Fruit fly (Drosophila melanogaster) ovary, adult (tissue): ENCODE data around the gene CG10041.

Experiments
- CG17801 ChIP-seq: fragments of 200-800 bp; optimal IDR thresholded peaks from 2 replicates; lab custom pipeline; 2019; ENCODE audit warnings: missing biosample characterization, mild to moderate bottlenecking, missing genetic modification characterization, moderate library complexity; ENCODE audit not compliant: partially characterized antibody

The CG10041 gene

dm6 chr3R:12352003-12352402, at the start of gene CG10041:
TSS of gene CG10041 (minus strand) at chr3R:12352103.
- no peak for TF ChIP-seq CG17801 (GFP tag; lab: Kevin White, UChicago)

- no peak for TF ChIP-seq CG17801 (GFP tag; lab: Kevin White, UChicago)
Observed at dm6 chr3R:12398620-12399247, 46.8 kb upstream of the CG10041 start, which contains the start of gene Cyp9f3. TSS of gene Cyp9f3 (minus strand) at chr3R:12398929.

DNA sequence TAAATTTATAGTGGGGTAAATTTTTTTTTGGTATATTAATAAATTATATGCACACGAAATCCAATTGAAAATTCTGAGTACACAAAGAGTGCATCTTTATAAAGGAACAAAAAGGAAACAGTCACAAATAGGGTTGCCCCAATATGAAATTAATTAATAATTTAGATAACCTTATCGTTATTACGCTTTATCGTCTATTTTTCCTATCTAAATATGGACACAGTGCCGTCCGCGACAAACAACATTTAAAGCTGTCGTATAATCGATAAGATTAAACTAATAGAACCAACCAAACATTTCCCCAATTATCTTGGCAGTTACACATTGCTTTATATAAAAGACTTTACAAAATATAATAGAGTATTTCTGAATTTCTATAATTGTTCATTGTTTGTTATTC, 46.2 kb upstream of the CG10041 start:
- peak; percentile 19 for TF ChIP-seq CG17801 (GFP tag; lab: Kevin White, UChicago)

- no peak for TF ChIP-seq CG17801 (GFP tag; lab: Kevin White, UChicago)
Observed at dm6 chr3R:12395880-12396279, 44.0 kb upstream of the CG10041 start, which contains the start of the genes CG10096 and CG10097. TSS of gene CG10096 (minus strand) at chr3R:12395980. TSS of gene CG10097 (minus strand) at chr3R:12395980.

DNA sequence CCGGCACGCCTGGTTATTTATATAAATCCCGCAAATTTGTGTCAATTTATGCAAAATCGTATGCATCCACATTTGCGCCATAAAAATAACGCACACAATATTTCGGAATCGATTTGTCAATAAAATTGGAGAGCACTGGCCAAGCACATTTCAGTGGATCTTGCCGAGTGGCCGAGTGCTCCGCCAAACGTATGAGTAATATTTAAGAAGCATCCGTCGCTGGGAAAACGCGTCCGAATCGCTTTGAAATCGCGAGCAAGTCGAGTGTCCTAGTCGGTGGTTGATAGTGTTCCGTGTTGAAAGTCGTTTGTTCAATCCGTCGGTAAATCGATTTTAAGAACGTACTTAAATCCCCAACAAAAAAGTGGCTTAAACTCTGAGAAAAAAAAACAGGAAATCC, 35.1 kb upstream of the CG10041 start, which contains the start of gene CG33098:
TSS of gene CG33098 (plus strand) at position 224 of the 400 bp plus-strand sequence.
- no peak for TF ChIP-seq CG17801 (GFP tag; lab: Kevin White, UChicago)

DNA sequence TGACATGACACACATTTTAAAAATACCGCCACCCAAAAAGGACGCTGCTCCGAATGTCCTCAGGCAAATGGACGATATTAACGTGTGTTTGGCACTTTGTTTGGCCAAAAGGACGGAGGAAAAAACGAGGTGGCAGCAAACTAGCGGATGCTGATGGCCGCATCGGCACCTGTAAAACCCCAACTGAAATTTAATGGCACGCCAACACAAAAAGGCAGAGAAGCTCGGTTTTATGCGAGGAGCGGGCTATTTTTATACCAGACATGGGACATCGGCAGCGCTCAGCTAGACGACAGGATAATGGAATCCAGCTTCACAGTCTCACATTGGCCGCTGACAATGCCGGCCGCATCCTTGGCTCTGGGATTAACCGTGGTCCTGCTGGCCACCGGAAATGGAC, 34.0 kb upstream of the CG10041 start, which contains the start of gene Sol1:
TSS of gene Sol1 (plus strand) at position 301 of the 400 bp plus-strand sequence.
- TF ChIP-seq CG17801 (GFP tag; lab: Kevin White, UChicago) = no peak

dm6 chr3R:12384274-12384673, 32.4 kb upstream of the CG10041 start:
- TF ChIP-seq CG17801 (GFP tag; lab: Kevin White, UChicago) = no peak

dm6 chr3R:12383784-12384183, 31.9 kb upstream of the CG10041 start:
- TF ChIP-seq CG17801 (GFP tag; lab: Kevin White, UChicago) = no peak

dm6 chr3R:12383036-12383435, 31.1 kb upstream of the CG10041 start, which contains the start of gene GstD11:
TSS of gene GstD11 (plus strand) at chr3R:12383336.
- no peak for TF ChIP-seq CG17801 (GFP tag; lab: Kevin White, UChicago)

- no peak for TF ChIP-seq CG17801 (GFP tag; lab: Kevin White, UChicago)
Observed at dm6 chr3R:12382563-12382962, 30.7 kb upstream of the CG10041 start, which contains the start of gene CG10035. TSS of gene CG10035 (minus strand) at chr3R:12382691.

DNA sequence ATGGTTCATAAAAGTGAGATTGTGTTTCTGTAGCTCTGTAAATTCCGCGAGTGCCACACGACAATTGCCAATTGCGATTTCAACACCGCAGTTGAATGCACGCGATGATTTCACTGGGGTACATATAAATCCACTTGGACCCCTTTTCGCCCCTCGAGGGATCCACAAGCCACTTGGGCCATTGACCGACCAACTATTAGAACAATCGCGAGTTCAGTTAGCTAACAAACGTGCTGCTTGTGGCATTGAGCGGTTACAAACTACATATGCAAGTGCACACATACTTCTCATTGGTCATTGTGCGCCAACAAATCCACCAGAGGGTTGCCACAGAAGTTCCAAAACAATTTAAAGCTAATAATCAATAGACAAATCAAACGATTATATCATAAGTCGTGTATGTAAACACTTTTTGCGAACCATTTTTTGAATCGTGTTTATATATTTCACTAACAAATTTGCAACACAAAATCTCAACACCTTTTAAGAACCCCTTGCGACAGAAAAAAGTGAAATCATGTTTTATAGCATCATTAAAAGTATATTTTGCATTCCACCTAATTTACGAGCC, 29.3 kb upstream of the CG10041 start:
- TF ChIP-seq CG17801 (GFP tag; lab: Kevin White, UChicago) = no peak

DNA sequence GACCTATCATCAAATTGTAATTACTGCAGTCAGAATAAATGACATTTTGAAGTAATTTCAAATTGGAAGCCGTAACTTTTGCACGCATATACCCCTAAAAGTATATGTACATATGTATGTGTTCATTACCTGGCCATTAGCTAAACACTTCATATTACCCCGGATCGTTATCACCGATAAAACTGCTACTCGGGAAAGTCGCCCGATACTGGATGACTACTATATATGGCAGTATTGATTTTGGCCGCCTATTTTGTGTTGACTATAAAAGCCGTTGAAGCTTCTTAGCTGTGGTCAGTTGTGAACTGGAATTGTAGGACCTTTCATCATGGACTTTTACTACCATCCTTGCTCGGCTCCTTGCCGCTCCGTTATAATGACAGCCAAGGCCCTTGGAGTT, 27.8 kb upstream of the CG10041 start, which contains the start of gene GstD8:
TSS of gene GstD8 (plus strand) at position 301 of the 400 bp plus-strand sequence.
- TF ChIP-seq CG17801 (GFP tag; lab: Kevin White, UChicago) = no peak

DNA sequence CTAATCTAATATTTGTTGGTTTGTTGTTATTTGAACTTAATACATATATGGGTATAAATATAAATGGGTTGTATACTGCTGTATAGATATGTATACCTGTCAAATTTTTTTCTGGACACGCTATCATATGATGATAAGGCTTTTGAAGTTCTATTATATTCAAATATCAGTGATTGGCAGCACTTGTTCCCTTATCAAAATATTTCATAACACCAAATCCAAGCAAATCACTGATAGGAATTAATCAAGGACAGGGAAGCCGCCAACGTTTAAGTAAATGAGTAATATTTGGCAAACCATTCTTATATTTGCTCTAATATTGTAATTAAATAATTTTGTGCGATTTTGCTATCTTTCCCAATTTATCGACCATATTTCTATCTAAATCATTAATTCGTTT, 27.3 kb upstream of the CG10041 start:
- no peak for TF ChIP-seq CG17801 (GFP tag; lab: Kevin White, UChicago)

DNA sequence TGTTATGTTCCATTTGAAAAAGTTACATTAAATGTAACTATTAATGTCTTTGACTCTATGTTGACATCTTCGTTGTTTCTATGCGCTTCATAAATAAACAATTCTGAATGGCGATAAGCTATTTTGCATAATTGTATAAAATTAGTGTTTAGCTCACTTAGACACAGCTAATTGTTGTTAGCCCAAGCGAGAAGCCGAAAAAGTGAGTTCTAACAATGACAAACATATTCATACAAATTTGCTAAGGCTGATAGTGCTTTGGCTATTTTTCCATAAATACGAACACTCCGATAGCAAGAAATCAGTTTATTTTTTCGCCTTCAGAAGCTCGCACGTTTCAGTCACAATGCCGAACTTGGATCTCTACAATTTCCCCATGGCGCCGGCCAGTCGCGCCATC, 26.3 kb upstream of the CG10041 start, which contains the start of gene GstD7:
TSS of gene GstD7 (plus strand) at position 301 of the 400 bp plus-strand sequence.
- no peak for TF ChIP-seq CG17801 (GFP tag; lab: Kevin White, UChicago)

DNA sequence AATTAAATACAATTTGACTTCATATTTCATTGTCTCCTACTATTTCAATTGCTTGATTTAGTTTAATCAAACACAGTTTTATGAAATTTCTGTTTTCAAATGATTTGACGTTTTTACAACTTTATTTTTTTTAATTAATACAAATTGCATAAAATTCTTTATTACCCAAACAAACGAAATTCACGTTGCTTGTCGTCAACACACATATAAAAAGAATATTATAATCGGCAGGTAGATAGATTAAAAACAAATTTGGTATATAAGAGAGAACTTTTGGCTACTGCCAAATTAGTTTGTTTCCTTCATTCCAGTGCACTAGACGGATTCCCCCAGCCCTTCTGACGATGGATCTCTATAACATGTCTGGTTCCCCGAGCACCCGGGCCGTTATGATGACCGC, 24.9 kb upstream of the CG10041 start, which contains the start of gene GstD6:
TSS of gene GstD6 (plus strand) at position 301 of the 400 bp plus-strand sequence.
- TF ChIP-seq CG17801 (GFP tag; lab: Kevin White, UChicago) = no peak
